Fruit fly (Drosophila melanogaster) whole organism, embryonic: ENCODE measurements around the gene CG34001.

Experiments
- Bteb2 ChIP-seq: fragments of 200-800 bp; sonication (Bioruptor generic); optimal IDR thresholded peaks from 2 replicates; lab custom pipeline; 2016; ENCODE audit warnings: missing biosample characterization, missing genetic modification characterization
- CG12155 ChIP-seq: fragments of 200-800 bp; sonication (Bioruptor generic); optimal IDR thresholded peaks from 3 replicates; lab custom pipeline; 2016; ENCODE audit warnings: missing biosample characterization, missing genetic modification characterization
- CG12942 ChIP-seq: fragments of 200-800 bp; sonication (Bioruptor generic); optimal IDR thresholded peaks from 3 replicates; lab custom pipeline; 2016; ENCODE audit warnings: missing biosample characterization, missing genetic modification characterization
- CG13287 ChIP-seq: fragments of 200-800 bp; sonication (Bioruptor generic); IDR thresholded peaks from 2 replicates; pipeline ENCODE4 v1.3.6; 2022; ENCODE audit warnings: missing biosample characterization, missing genetic modification characterization; ENCODE audit not compliant: partially characterized antibody
- CG13894 ChIP-seq: fragments of 200-800 bp; sonication (Bioruptor generic); optimal IDR thresholded peaks from 3 replicates; lab custom pipeline; 2018; ENCODE audit warnings: missing biosample characterization, mild to moderate bottlenecking, missing genetic modification characterization, moderate library complexity
- CG14014 ChIP-seq: fragments of 200-800 bp; sonication (Bioruptor generic); IDR thresholded peaks from 2 replicates; pipeline ENCODE4 v1.3.6; 2022; ENCODE audit warnings: missing biosample characterization, missing genetic modification characterization
- CG14050 ChIP-seq: fragments of 200-800 bp; sonication (Bioruptor generic); IDR thresholded peaks from 3 replicates; pipeline ENCODE4 v1.3.6; 2022; ENCODE audit warnings: missing biosample characterization, missing genetic modification characterization
- CG14965 ChIP-seq: fragments of 200-800 bp; sonication (Bioruptor generic); optimal IDR thresholded peaks from 2 replicates; lab custom pipeline; 2016; ENCODE audit warnings: missing biosample characterization, missing genetic modification characterization, borderline replicate concordance
- CG17361 ChIP-seq: fragments of 200-800 bp; sonication (Bioruptor generic); IDR thresholded peaks from 3 replicates; pipeline ENCODE4 v1.3.6; 2022; ENCODE audit warnings: missing biosample characterization, missing genetic modification characterization
- CG2129 ChIP-seq: fragments of 200-800 bp; sonication (Bioruptor generic); IDR thresholded peaks from 2 replicates; pipeline ENCODE4 v1.3.6; 2022; ENCODE audit warnings: missing biosample characterization, missing genetic modification characterization; ENCODE audit not compliant: partially characterized antibody
- CG32772 ChIP-seq: fragments of 200-800 bp; sonication (Bioruptor generic); IDR thresholded peaks from 2 replicates; pipeline ENCODE4 v1.3.6; 2022; ENCODE audit warnings: missing biosample characterization, missing genetic modification characterization
- CG3726 ChIP-seq: fragments of 200-800 bp; sonication (Bioruptor generic); IDR thresholded peaks from 3 replicates; pipeline ENCODE4, ENCODE4 v1.3.6; 2022; ENCODE audit warnings: missing biosample characterization, missing genetic modification characterization
- CG4617 ChIP-seq: fragments of 200-800 bp; sonication (Bioruptor generic); optimal IDR thresholded peaks from 3 replicates; lab custom pipeline; 2016; ENCODE audit warnings: missing biosample characterization, missing genetic modification characterization, borderline replicate concordance
- CG6254 ChIP-seq: fragments of 200-800 bp; sonication (Bioruptor generic); optimal IDR thresholded peaks from 3 replicates; lab custom pipeline; 2017; ENCODE audit warnings: mild to moderate bottlenecking, missing biosample characterization, missing genetic modification reagents, missing genetic modification characterization
- CG6654 ChIP-seq: fragments of 200-800 bp; sonication (Bioruptor generic); optimal IDR thresholded peaks from 2 replicates; lab custom pipeline; 2017; ENCODE audit warnings: missing biosample characterization, mild to moderate bottlenecking, missing genetic modification characterization
- CG7271 ChIP-seq: fragments of 200-800 bp; sonication (Bioruptor generic); optimal IDR thresholded peaks from 2 replicates; lab custom pipeline; 2018; ENCODE audit warnings: missing biosample characterization, mild to moderate bottlenecking, missing genetic modification characterization, moderate library complexity
- CG7839 ChIP-seq: fragments of 200-800 bp; sonication (Bioruptor generic); optimal IDR thresholded peaks from 3 replicates; lab custom pipeline; 2018; ENCODE audit warnings: missing biosample characterization, mild to moderate bottlenecking, missing genetic modification characterization, moderate library complexity
- Med ChIP-seq: fragments of 200-800 bp; sonication (Bioruptor generic); peaks from one replicate; lab custom pipeline; 2016; ENCODE audit warnings: missing biosample characterization, missing genetic modification characterization, mild to moderate bottlenecking, inconsistent platforms, moderate library complexity
- Mrtf ChIP-seq: fragments of 200-800 bp; sonication (Bioruptor generic); IDR thresholded peaks from 3 replicates; pipeline ENCODE4 v1.3.6; 2022; ENCODE audit warnings: missing biosample characterization, missing genetic modification characterization
- Myb ChIP-seq: fragments of 200-800 bp; sonication (Bioruptor generic); optimal IDR thresholded peaks from 2 replicates; lab custom pipeline; 2016; ENCODE audit warnings: missing biosample characterization, missing genetic modification characterization
- Rx ChIP-seq: fragments of 200-800 bp; sonication (Bioruptor generic); IDR thresholded peaks from 2 replicates; pipeline ENCODE4 v1.3.6; 2022; ENCODE audit warnings: missing biosample characterization, missing genetic modification characterization
- Scr ChIP-seq: fragments of 200-800 bp; sonication (Bioruptor generic); IDR thresholded peaks from 2 replicates; pipeline ENCODE4 v1.3.6; 2022; ENCODE audit warnings: missing biosample characterization, missing genetic modification characterization; ENCODE audit not compliant: partially characterized antibody
- Spps ChIP-seq: fragments of 200-800 bp; sonication (Bioruptor generic); optimal IDR thresholded peaks from 2 replicates; lab custom pipeline; 2018; ENCODE audit warnings: missing biosample characterization, mild to moderate bottlenecking, missing genetic modification characterization
- Stat92E ChIP-seq, 3 experiments: fragments of >200 bp in 2 of 3; fragments of 200-800 bp in 1 of 3; sonication (Bioruptor generic) in 1 of 3; optimal IDR thresholded peaks; 2 replicates each; lab custom pipeline; 2017 to 2019; ENCODE audit warnings: missing biosample characterization in 3 of 3, missing genetic modification characterization in 3 of 3, mild to moderate bottlenecking in 1 of 3, moderate library complexity in 1 of 3
- Vsx1 ChIP-seq: fragments of 200-800 bp; sonication (Bioruptor generic); optimal IDR thresholded peaks from 2 replicates; lab custom pipeline; 2017; ENCODE audit warnings: missing biosample characterization, mild to moderate bottlenecking, missing genetic modification characterization, missing genetic modification reagents
- ase ChIP-seq: fragments of 200-800 bp; sonication (Bioruptor generic); IDR thresholded peaks from 3 replicates; pipeline ENCODE4 v1.3.6; 2022; ENCODE audit warnings: missing biosample characterization, missing genetic modification characterization
- corto ChIP-seq: fragments of 200-800 bp; sonication (Bioruptor generic); optimal IDR thresholded peaks from 2 replicates; lab custom pipeline; 2016; ENCODE audit warnings: missing biosample characterization, mild to moderate bottlenecking, missing genetic modification characterization, moderate library complexity
- dm ChIP-seq: fragments of 200-800 bp; sonication (Bioruptor generic); optimal IDR thresholded peaks from 3 replicates; lab custom pipeline; 2016; ENCODE audit warnings: missing biosample characterization, missing genetic modification characterization
- dmrt99B ChIP-seq: fragments of 200-800 bp; sonication (Bioruptor generic); optimal IDR thresholded peaks from 2 replicates; lab custom pipeline; 2018; ENCODE audit warnings: missing biosample characterization, mild to moderate bottlenecking, missing genetic modification characterization, moderate library complexity
- en ChIP-seq: fragments of 200-800 bp; sonication (Bioruptor generic); optimal IDR thresholded peaks from 2 replicates; lab custom pipeline; 2016; ENCODE audit warnings: missing biosample characterization, missing genetic modification characterization
- ewg ChIP-seq: fragments of 200-800 bp; sonication (Bioruptor generic); optimal IDR thresholded peaks from 3 replicates; lab custom pipeline; 2017; ENCODE audit warnings: mild to moderate bottlenecking, missing biosample characterization, missing genetic modification reagents, missing genetic modification characterization
- exex ChIP-seq: fragments of 200-800 bp; sonication (Bioruptor generic); optimal IDR thresholded peaks from 4 replicates; lab custom pipeline; 2018; ENCODE audit warnings: missing biosample characterization, mild to moderate bottlenecking, missing genetic modification characterization, moderate library complexity
- fd64A ChIP-seq: fragments of 200-800 bp; sonication (Bioruptor generic); optimal IDR thresholded peaks from 3 replicates; lab custom pipeline; 2018; ENCODE audit warnings: missing biosample characterization, mild to moderate bottlenecking, missing genetic modification characterization
- gt ChIP-seq: fragments of 200-800 bp; sonication (Bioruptor generic); IDR thresholded peaks from 2 replicates; pipeline ENCODE4 v1.3.6; 2022; ENCODE audit warnings: missing biosample characterization, missing genetic modification characterization
- her ChIP-seq: fragments of 200-800 bp; sonication (Bioruptor generic); optimal IDR thresholded peaks from 2 replicates; lab custom pipeline; 2016; ENCODE audit warnings: missing biosample characterization, missing genetic modification characterization
- luna ChIP-seq: fragments of 200-800 bp; sonication (Bioruptor generic); optimal IDR thresholded peaks from 2 replicates; lab custom pipeline; 2016; ENCODE audit warnings: missing biosample characterization, missing genetic modification characterization
- nau ChIP-seq: fragments of 200-800 bp; sonication (Bioruptor generic); optimal IDR thresholded peaks from 3 replicates; lab custom pipeline; 2017; ENCODE audit warnings: missing biosample characterization, mild to moderate bottlenecking, missing genetic modification characterization, missing genetic modification reagents
- odd ChIP-seq: fragments of 200-800 bp; sonication (Bioruptor generic); optimal IDR thresholded peaks from 2 replicates; lab custom pipeline; 2017; ENCODE audit warnings: missing biosample characterization, mild to moderate bottlenecking, missing genetic modification characterization
- pan ChIP-seq, 4 experiments: fragments of >200 bp in 3 of 4; fragments of 200-800 bp in 1 of 4; sonication (Bioruptor generic) in 1 of 4; optimal IDR thresholded peaks in 3 of 4; IDR thresholded peaks in 1 of 4; 2 replicates each; pipeline versions ENCODE4 v1.3.6 to Lab custom; 2017 to 2022; ENCODE audit warnings: missing biosample characterization in 2 of 4, missing genetic modification characterization in 2 of 4, mixed read lengths in 1 of 4
- pfk ChIP-seq: fragments of 200-800 bp; sonication (Bioruptor generic); optimal IDR thresholded peaks from 2 replicates; lab custom pipeline; 2018; ENCODE audit warnings: missing biosample characterization, mild to moderate bottlenecking, missing genetic modification characterization, moderate library complexity
- psq ChIP-seq: fragments of 200-800 bp; sonication (Bioruptor generic); optimal IDR thresholded peaks from 2 replicates; lab custom pipeline; 2017; ENCODE audit warnings: missing biosample characterization, missing genetic modification characterization
- ranshi ChIP-seq: fragments of 200-800 bp; sonication (Bioruptor generic); IDR thresholded peaks from 2 replicates; pipeline ENCODE4 v1.3.6; 2022; ENCODE audit warnings: missing biosample characterization, missing genetic modification characterization
- rib ChIP-seq: fragments of 200-800 bp; sonication (Bioruptor generic); IDR thresholded peaks from 2 replicates; pipeline ENCODE4 v1.3.6; 2022; ENCODE audit warnings: missing biosample characterization, missing genetic modification characterization
- sens ChIP-seq: fragments of 200-800 bp; sonication (Bioruptor generic); peaks from one replicate; lab custom pipeline; 2016; ENCODE audit warnings: missing biosample characterization, missing genetic modification characterization
- seq ChIP-seq: fragments of 200-800 bp; sonication (Bioruptor generic); IDR thresholded peaks from 2 replicates; pipeline ENCODE4 v1.3.6; 2022; ENCODE audit warnings: missing biosample characterization, missing genetic modification characterization
- sqz ChIP-seq: fragments of 200-800 bp; sonication (Bioruptor generic); optimal IDR thresholded peaks from 3 replicates; lab custom pipeline; 2018; ENCODE audit warnings: missing biosample characterization, mild to moderate bottlenecking, missing genetic modification characterization
- tna ChIP-seq: fragments of 200-800 bp; sonication (Bioruptor generic); IDR thresholded peaks from 2 replicates; pipeline ENCODE4 v1.3.6; 2022; ENCODE audit warnings: missing biosample characterization, missing genetic modification characterization; ENCODE audit not compliant: partially characterized antibody
- wor ChIP-seq: fragments of 200-800 bp; sonication (Bioruptor generic); IDR thresholded peaks from 2 replicates; pipeline ENCODE4 v1.3.6; 2022; ENCODE audit warnings: missing biosample characterization, missing genetic modification characterization

The CG34001 gene

dm6 chr3L:10659524-10659923 is 28.6 kb downstream of the CG34001 start (continued):
- TF ChIP-seq dm (no peak), Myb (GFP tag; lab: Kevin White, UChicago) (no peak), seq (GFP tag; lab: Robert Waterston, UW) (no peak), nau (GFP tag; lab: Kevin White, UChicago) (peak; percentile 57), her (GFP tag; lab: Kevin White, UChicago) (no peak), Med (peak; percentile 29), luna (GFP tag; lab: Kevin White, UChicago) (no peak), sens (GFP tag; lab: Kevin White, UChicago) (peak; percentile 19), psq (GFP tag; lab: Kevin White, UChicago) (no peak), wor (GFP tag; lab: Robert Waterston, UW) (no peak), corto (GFP tag; lab: Kevin White, UChicago) (no peak), pfk (GFP tag; lab: Kevin White, UChicago) (no peak), tna (no peak), dmrt99B (no peak), ranshi (GFP tag; lab: Robert Waterston, UW) (0 out of 2 replicates have a peak, but pooled peaks have one; percentile 10), CG17361 (GFP tag; lab: Robert Waterston, UW) (0 out of 3 replicates have a peak, but pooled peaks have one; percentile 7), ase (GFP tag; lab: Robert Waterston, UW) (no peak), Spps (tag; lab: Kevin White, UChicago) (no peak), rib (no peak), gt (GFP tag; lab: Robert Waterston, UW) (no peak)
- TF ChIP-seq, all 482 proteins: peak for 10

- TF ChIP-seq CG12942 (GFP tag; lab: Kevin White, UChicago) (no peak), Rx (no peak), CG6254 (GFP tag; lab: Kevin White, UChicago) (no peak), Scr (no peak), Mrtf (no peak), Bteb2 (GFP tag; lab: Kevin White, UChicago) (no peak), CG32772 (GFP tag; lab: Robert Waterston, UW) (no peak), CG2129 (no peak), fd64A (GFP tag; lab: Kevin White, UChicago) (no peak), en (GFP tag; lab: Kevin White, UChicago) (no peak), Spps (tag; lab: Kevin White, UChicago) (no peak), CG13287 (GFP tag; lab: Robert Waterston, UW) (no peak), CG13894 (no peak), Vsx1 (GFP tag; lab: Kevin White, UChicago) (no peak), sqz (GFP tag; lab: Kevin White, UChicago) (no peak), CG14965 (GFP tag; lab: Kevin White, UChicago) (no peak), CG14050 (no peak), CG7839 (peak; percentile 23), odd (GFP tag; lab: Kevin White, UChicago) (no peak), Med (peak; percentile 57), CG12155 (GFP tag; lab: Kevin White, UChicago) (no peak), ewg (GFP tag; lab: Kevin White, UChicago) (no peak), Stat92E (GFP tag; optimal IDR thresholded peaks at IDR 0.05; lab: Kevin White, UChicago) (peak in 1 of 3 experiments; percentile 77), CG4617 (GFP tag; lab: Kevin White, UChicago) (no peak), CG7271 (no peak), CG3726 (GFP tag; lab: Robert Waterston, UW) (no peak), CG6654 (GFP tag; lab: Kevin White, UChicago) (no peak), CG14014 (GFP tag; lab: Robert Waterston, UW) (no peak), pan (optimal IDR thresholded peaks at IDR 0.05; lab: Kevin White, UChicago) (no peak), pan (GFP tag; optimal IDR thresholded peaks at IDR 0.05 in 1 of 2, IDR thresholded peaks at IDR 0.05 in 1 of 2) (peak in 1 of 2 experiments; percentile 5), exex (tag; lab: Kevin White, UChicago) (no peak)
Measured at dm6 chr3L:10659993-10660743, 29.3 kb downstream of the CG34001 start.
